Worm (Caenorhabditis elegans) whole organism, midembryonic: ENCODE measurements around the gene C49H3.4.

ENCODE experiments used
- cog-1 ChIP-seq: sonication (generic microtip); optimal IDR thresholded peaks from 2 replicates; lab custom pipeline; 2016; ENCODE audit warnings: missing genetic modification characterization, missing compliant biosample characterization
- klf-2 ChIP-seq: fragments of 200-800 bp; sonication (Bioruptor generic); conservative IDR thresholded peaks from 2 replicates; pipeline ENCODE4 v1.3.6; 2022; ENCODE audit warnings: missing genetic modification reagents, missing genetic modification characterization, missing compliant biosample characterization
- ref-1 ChIP-seq: fragments of 200-800 bp; sonication (Bioruptor generic); conservative IDR thresholded peaks from 2 replicates; pipeline ENCODE4 v1.3.6; 2022; ENCODE audit warnings: missing genetic modification reagents, missing genetic modification characterization, missing compliant biosample characterization
- ztf-23 ChIP-seq: fragments of 200-800 bp; sonication (Bioruptor generic); IDR thresholded peaks from 2 replicates; pipeline ENCODE4 v1.3.6; 2022; ENCODE audit warnings: missing genetic modification reagents, missing genetic modification characterization, missing compliant biosample characterization
- ztf-29 ChIP-seq: fragments of 200-800 bp; sonication (Bioruptor generic); IDR thresholded peaks from 2 replicates; pipeline ENCODE4 v1.3.6; 2022; ENCODE audit warnings: missing genetic modification reagents, missing genetic modification characterization, missing compliant biosample characterization

DNA sequence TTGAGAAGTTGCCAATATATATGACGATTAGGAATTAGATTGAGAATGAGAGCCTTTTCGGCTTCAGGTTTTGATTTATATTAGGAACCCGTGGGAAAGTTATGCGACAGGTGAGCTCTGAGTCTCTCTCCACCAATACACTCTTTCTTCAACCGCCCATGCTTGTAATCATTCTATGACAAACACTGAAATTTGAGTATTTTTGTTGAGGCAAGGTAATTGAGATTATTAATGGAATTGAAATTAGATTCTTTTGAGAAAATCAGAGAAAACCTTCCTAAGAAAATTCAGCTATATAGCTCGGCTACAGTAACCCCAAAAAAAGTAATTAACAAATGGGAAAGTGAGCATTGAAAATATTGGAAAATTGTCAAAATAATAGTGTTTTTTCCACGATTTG lies 40.8 kb downstream of the C49H3.4 start, which contains the start of gene ceh-19:
- no peak for TF ChIP-seq klf-2 (GFP tag; lab: Robert Waterston, UW)
- TF ChIP-seq ztf-29 (GFP tag; lab: Robert Waterston, UW), result no peak
- TF ChIP-seq cog-1 (tag; lab: Kevin White, UChicago), result no peak
- TF ChIP-seq ztf-23 (GFP tag; lab: Robert Waterston, UW), result no peak
- TF ChIP-seq ref-1 (GFP tag; lab: Robert Waterston, UW), result no peak
